Worm (Caenorhabditis elegans): ENCODE data around the gene Y52E8A.2.

DNA sequence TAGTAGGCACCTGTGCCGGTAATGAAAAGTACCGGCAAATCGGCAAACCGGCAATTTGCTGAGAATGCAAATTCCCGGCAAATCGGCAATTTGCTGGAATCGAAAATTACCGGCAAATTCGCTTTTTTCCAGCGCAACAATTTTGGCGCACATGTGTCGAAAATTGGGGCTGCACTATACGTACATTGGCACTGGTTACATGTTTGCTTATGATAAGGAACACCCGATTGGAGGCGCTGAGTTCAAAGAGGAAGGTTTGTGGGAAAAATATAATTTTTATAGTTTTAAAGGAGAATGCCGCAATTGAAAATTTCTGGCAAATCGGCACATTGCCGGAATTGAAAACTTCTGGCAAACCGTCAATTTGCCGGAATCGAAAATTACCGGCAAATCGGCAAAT lies 23.4 kb upstream of the Y52E8A.2 start:
- TF ChIP-seq ces-1 (GFP tag; optimal IDR thresholded peaks at IDR 0.05) (no peak), elt-1 (tag; optimal IDR thresholded peaks at IDR 0.05; ENCODE audit: borderline replicate concordance, insufficient read depth) (no peak), unc-62 (GFP tag; optimal IDR thresholded peaks at IDR 0.05) (no peak), nhr-237 (tag; optimal IDR thresholded peaks at IDR 0.05) (no peak), unc-39 (tag; optimal IDR thresholded peaks at IDR 0.05) (no peak), nhr-28 (tag; optimal IDR thresholded peaks at IDR 0.05) (no peak), snpc-4 (tag; optimal IDR thresholded peaks at IDR 0.05) (no peak), elt-3 (tag; optimal IDR thresholded peaks at IDR 0.05) (no peak), lin-13 (tag; optimal IDR thresholded peaks at IDR 0.05) (no peak), ztf-11 (tag; optimal IDR thresholded peaks at IDR 0.05) (no peak), lsy-2 (tag; optimal IDR thresholded peaks at IDR 0.05) (no peak)
